Worm (Caenorhabditis elegans) whole organism, mixed stage, embryonic: ENCODE measurements around the gene nas-32.
"Not testable (repeated sequence)": the region's sequence is repeated elsewhere in the genome, so short reads cannot be mapped to it uniquely, and the experiment has no call there.

Experiments used
- M03D4.4 ChIP-seq: sonication (generic microtip); optimal IDR thresholded peaks from 2 replicates; lab custom pipeline; 2017; ENCODE audit warnings: mild to moderate bottlenecking, missing genetic modification characterization, missing compliant biosample characterization
- bed-3 ChIP-seq: fragments of 200-800 bp; sonication (Bioruptor generic); optimal IDR thresholded peaks from 3 replicates; lab custom pipeline; 2018; ENCODE audit warnings: mild to moderate bottlenecking, missing genetic modification characterization, moderate library complexity, missing compliant biosample characterization
- blmp-1 ChIP-seq: fragments of 150-350 bp; optimal IDR thresholded peaks from 2 replicates; lab custom pipeline; 2014; ENCODE audit warnings: missing biosample characterization, missing genetic modification characterization
- ceh-39 ChIP-seq: fragments of 150-350 bp; optimal IDR thresholded peaks from 2 replicates; lab custom pipeline; 2014; ENCODE audit warnings: missing biosample characterization, missing genetic modification characterization
- ceh-83 ChIP-seq: fragments of 200-800 bp; sonication (Bioruptor generic); optimal IDR thresholded peaks from 2 replicates; lab custom pipeline; 2018; ENCODE audit warnings: mild to moderate bottlenecking, missing genetic modification characterization, missing compliant biosample characterization
- ces-1 ChIP-seq: fragments of 150-350 bp; optimal IDR thresholded peaks from 2 replicates; lab custom pipeline; 2014; ENCODE audit warnings: missing biosample characterization, missing genetic modification reagents, missing genetic modification characterization
- drap-1 ChIP-seq: fragments of 200-800 bp; sonication (Bioruptor generic); optimal IDR thresholded peaks from 3 replicates; lab custom pipeline; 2018; ENCODE audit warnings: mild to moderate bottlenecking, missing genetic modification characterization, missing compliant biosample characterization
- elt-1 ChIP-seq: sonication (generic microtip); optimal IDR thresholded peaks from 2 replicates; lab custom pipeline; 2017; ENCODE audit warnings: missing genetic modification characterization, mild to moderate bottlenecking, missing compliant biosample characterization, antibody characterized with exemption, moderate library complexity, borderline replicate concordance; ENCODE audit not compliant: insufficient read depth
- elt-3 ChIP-seq: fragments of 150-350 bp; optimal IDR thresholded peaks from 2 replicates; lab custom pipeline; 2014; ENCODE audit warnings: missing biosample characterization, missing genetic modification characterization
- flh-1 ChIP-seq: fragments of 200-800 bp; sonication (Bioruptor generic); optimal IDR thresholded peaks from 2 replicates; lab custom pipeline; 2018; ENCODE audit warnings: mild to moderate bottlenecking, missing genetic modification characterization, moderate library complexity, missing compliant biosample characterization
- ham-2 ChIP-seq: fragments of 200-800 bp; sonication (Bioruptor generic); optimal IDR thresholded peaks from 2 replicates; lab custom pipeline; 2018; ENCODE audit warnings: mild to moderate bottlenecking, missing genetic modification characterization, missing compliant biosample characterization
- hlh-1 ChIP-seq: fragments of 150-350 bp; optimal IDR thresholded peaks from 2 replicates; lab custom pipeline; 2014; ENCODE audit warnings: missing biosample characterization, missing genetic modification reagents, missing genetic modification characterization
- lin-13 ChIP-seq: fragments of 150-350 bp; optimal IDR thresholded peaks from 2 replicates; lab custom pipeline; 2014; ENCODE audit warnings: missing biosample characterization, missing genetic modification characterization
- lin-32 ChIP-seq: fragments of 200-800 bp; sonication (Bioruptor generic); optimal IDR thresholded peaks from 2 replicates; lab custom pipeline; 2018; ENCODE audit warnings: mild to moderate bottlenecking, missing genetic modification characterization, missing compliant biosample characterization
- mab-5 ChIP-seq: fragments of 150-350 bp; optimal IDR thresholded peaks from 2 replicates; lab custom pipeline; 2014; ENCODE audit warnings: missing biosample characterization, missing genetic modification characterization
- mep-1 ChIP-seq: fragments of 150-350 bp; optimal IDR thresholded peaks from 2 replicates; lab custom pipeline; 2017; ENCODE audit warnings: missing biosample characterization, missing genetic modification reagents, missing genetic modification characterization, inconsistent platforms
- mls-2 ChIP-seq: sonication (generic microtip); optimal IDR thresholded peaks from 2 replicates; lab custom pipeline; 2016; ENCODE audit warnings: mild to moderate bottlenecking, missing genetic modification characterization, moderate library complexity, missing compliant biosample characterization
- nhr-12 ChIP-seq: fragments of 150-350 bp; optimal IDR thresholded peaks from 2 replicates; lab custom pipeline; 2014; ENCODE audit warnings: missing biosample characterization, missing genetic modification characterization
- nhr-2 ChIP-seq: fragments of 150-350 bp; optimal IDR thresholded peaks from 2 replicates; lab custom pipeline; 2014; ENCODE audit warnings: missing biosample characterization, missing genetic modification characterization
- nhr-237 ChIP-seq: fragments of 150-350 bp; optimal IDR thresholded peaks from 2 replicates; lab custom pipeline; 2014; ENCODE audit warnings: missing biosample characterization, missing genetic modification characterization
- nhr-28 ChIP-seq: fragments of 150-350 bp; optimal IDR thresholded peaks from 2 replicates; lab custom pipeline; 2014; ENCODE audit warnings: missing biosample characterization, missing genetic modification characterization
- nhr-76 ChIP-seq: sonication (generic microtip); optimal IDR thresholded peaks from 2 replicates; lab custom pipeline; 2017; ENCODE audit warnings: missing biosample characterization, missing genetic modification characterization
- pha-4 ChIP-seq: fragments of 150-350 bp; optimal IDR thresholded peaks from 2 replicates; lab custom pipeline; 2018; ENCODE audit warnings: missing biosample characterization, missing genetic modification reagents, missing genetic modification characterization
- sem-2 ChIP-seq: fragments of 200-800 bp; sonication (Bioruptor generic); optimal IDR thresholded peaks from 2 replicates; lab custom pipeline; 2018; ENCODE audit warnings: mild to moderate bottlenecking, missing genetic modification characterization, missing compliant biosample characterization
- snpc-4 ChIP-seq: fragments of 150-350 bp; optimal IDR thresholded peaks from 2 replicates; lab custom pipeline; 2014; ENCODE audit warnings: missing biosample characterization, missing genetic modification characterization
- sptf-1 ChIP-seq: sonication (generic microtip); optimal IDR thresholded peaks from 2 replicates; lab custom pipeline; 2017; ENCODE audit warnings: mild to moderate bottlenecking, missing genetic modification characterization, moderate library complexity, missing compliant biosample characterization
- tbx-8 ChIP-seq: fragments of 200-800 bp; sonication (Bioruptor generic); optimal IDR thresholded peaks from 2 replicates; lab custom pipeline; 2018; ENCODE audit warnings: mild to moderate bottlenecking, missing genetic modification characterization, moderate library complexity, missing compliant biosample characterization
- unc-120 ChIP-seq: sonication (generic microtip); optimal IDR thresholded peaks from 2 replicates; lab custom pipeline; 2017; ENCODE audit warnings: missing genetic modification characterization, missing compliant biosample characterization; ENCODE audit not compliant: poor library complexity, severe bottlenecking
- unc-39 ChIP-seq: fragments of 150-350 bp; optimal IDR thresholded peaks from 2 replicates; lab custom pipeline; 2014; ENCODE audit warnings: missing biosample characterization, missing genetic modification characterization
- zip-8 ChIP-seq: fragments of 150-350 bp; optimal IDR thresholded peaks from 2 replicates; lab custom pipeline; 2014; ENCODE audit warnings: missing biosample characterization, missing genetic modification characterization

Gene nas-32

ce11 chrV:903460-903859 lies 4.5 kb upstream of the nas-32 start, which contains the start of gene fmo-5:
Gene fmo-5 (minus strand): TSS chrV:903665.
- no peak for TF ChIP-seq ces-1
- TF ChIP-seq unc-120 (tag; lab: Kevin White, UChicago) = no peak
- TF ChIP-seq ceh-39 (tag; lab: Kevin White, UChicago) = no peak
- TF ChIP-seq mls-2 = no peak
- TF ChIP-seq tbx-8 = no peak
- TF ChIP-seq elt-3 (tag; lab: Kevin White, UChicago) = no peak
- no peak for TF ChIP-seq unc-39 (tag; lab: Kevin White, UChicago)
- no peak for TF ChIP-seq nhr-28 (tag; lab: Kevin White, UChicago)

DNA sequence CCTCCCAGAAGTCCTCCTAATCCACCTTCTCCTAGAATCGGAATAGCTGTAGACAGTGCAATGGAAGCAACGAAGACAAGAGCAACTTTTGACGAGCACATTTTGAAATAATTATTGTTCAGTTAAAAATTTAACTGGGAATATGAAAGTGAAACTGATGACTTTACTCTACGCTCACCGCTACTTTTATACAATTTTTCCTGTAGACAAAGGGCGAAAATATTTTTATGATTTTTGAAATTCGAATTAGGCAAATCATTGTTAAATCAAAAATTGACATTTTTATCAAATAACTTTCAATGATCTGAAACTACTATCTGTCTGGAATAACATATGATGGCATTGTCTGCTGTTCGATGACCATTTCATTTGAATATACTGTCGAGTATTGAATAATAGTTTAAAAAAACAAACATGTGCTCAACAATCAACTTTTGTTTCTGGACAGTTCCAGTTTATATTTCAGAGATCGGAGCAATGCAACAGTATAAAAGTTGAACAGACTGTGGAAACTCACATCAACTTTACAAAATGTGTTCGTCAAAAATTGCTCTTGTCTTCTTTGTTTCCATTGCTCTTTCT lies 5.5 kb downstream of the nas-32 start, which contains the start of the genes srlf-23 and srlf-20:
Gene srlf-23, minus strand, starts transcription at position 101 of the 582 bp plus-strand sequence.
Gene srlf-20, plus strand, starts transcription at position 532 of the 582 bp plus-strand sequence.
- TF ChIP-seq elt-3 (tag; lab: Kevin White, UChicago) = no peak
- TF ChIP-seq ceh-83 = no peak
- no peak for TF ChIP-seq unc-39 (tag; lab: Kevin White, UChicago)

DNA sequence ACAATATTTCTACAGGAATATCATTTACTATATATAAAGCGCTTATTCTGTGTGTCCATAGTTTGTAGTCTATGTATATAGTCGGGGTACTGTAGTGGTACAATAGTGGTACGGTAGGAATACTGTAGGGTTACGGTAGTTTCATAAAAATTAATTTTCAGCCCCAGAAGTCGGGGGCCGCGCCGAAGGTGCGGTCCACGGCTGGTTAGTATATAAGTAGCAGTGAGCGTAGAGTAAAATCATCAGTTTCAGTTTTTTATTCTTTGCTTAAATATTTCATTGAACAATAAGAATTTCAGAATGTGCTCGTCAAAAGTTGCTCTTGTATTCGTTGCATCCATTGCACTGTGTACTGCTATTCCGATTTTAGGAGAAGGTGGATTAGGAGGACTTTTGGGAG lies 8.2 kb downstream of the nas-32 start, which contains the start of gene srlf-22:
Gene srlf-22, plus strand, starts transcription at position 301 of the 400 bp plus-strand sequence.
- TF ChIP-seq zip-8 (tag; lab: Kevin White, UChicago); drap-1; nhr-237 (tag; lab: Kevin White, UChicago): not testable (repeated sequence)
- TF ChIP-seq, all 35 proteins: peak for 0; not testable (repeated sequence) for 35

DNA sequence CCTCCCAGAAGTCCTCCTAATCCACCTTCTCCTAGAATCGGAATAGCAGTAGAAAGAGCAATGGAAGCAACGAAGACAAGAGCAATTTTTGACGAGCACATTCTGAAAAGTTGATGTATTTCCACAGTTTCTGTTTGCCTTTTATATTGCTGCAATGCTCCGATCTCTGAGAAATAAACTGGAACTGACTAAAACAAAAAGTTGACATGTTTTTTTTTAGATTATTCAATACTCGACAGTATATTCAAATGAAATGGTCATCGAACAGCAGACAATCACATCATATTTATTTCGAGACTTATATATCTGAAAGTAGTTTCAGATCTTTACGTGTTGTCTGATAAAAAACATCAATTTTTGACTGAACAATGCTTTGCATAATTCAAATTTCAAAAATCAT lies 8.6 kb downstream of the nas-32 start, which contains the start of gene srlf-21:
Gene srlf-21, minus strand, starts transcription at position 101 of the 400 bp plus-strand sequence.
- TF ChIP-seq flh-1 (GFP tag; lab: Kevin White, UChicago) (no peak), pha-4 (tag; lab: Kevin White, UChicago) (no peak), unc-39 (tag; lab: Kevin White, UChicago) (no peak), ceh-39 (tag; lab: Kevin White, UChicago) (no peak), ham-2 (GFP tag; lab: Kevin White, UChicago) (no peak), mep-1 (tag; lab: Kevin White, UChicago) (no peak)

ce11 chrV:889216-889615 lies 9.8 kb downstream of the nas-32 start, which contains the start of gene T02B11.6:
Gene T02B11.6 (minus strand): TSS chrV:889316.
- TF ChIP-seq mab-5 (tag; lab: Kevin White, UChicago) (no peak), lin-32 (GFP tag; lab: Kevin White, UChicago) (no peak), nhr-2 (tag; lab: Kevin White, UChicago) (no peak), M03D4.4 (tag; lab: Kevin White, UChicago) (no peak), mls-2 (no peak), elt-3 (tag; lab: Kevin White, UChicago) (no peak), tbx-8 (no peak), sptf-1 (no peak)

ce11 chrV:884324-884723 lies 14.7 kb downstream of the nas-32 start, which contains the start of gene srj-38:
Gene srj-38 (minus strand): TSS chrV:884424.
- no peak for TF ChIP-seq elt-1 (tag; lab: Kevin White, UChicago)
- TF ChIP-seq lin-13 (tag; lab: Kevin White, UChicago) = no peak
- no peak for TF ChIP-seq nhr-76
- TF ChIP-seq nhr-12 (tag; lab: Kevin White, UChicago) = no peak
- no peak for TF ChIP-seq blmp-1
- no peak for TF ChIP-seq tbx-8
- TF ChIP-seq sem-2 = no peak
- TF ChIP-seq sptf-1 = no peak
- TF ChIP-seq hlh-1 (tag; lab: Kevin White, UChicago) = no peak
- TF ChIP-seq pha-4 (tag; lab: Kevin White, UChicago) = no peak
- no peak for TF ChIP-seq elt-3 (tag; lab: Kevin White, UChicago)
- TF ChIP-seq ces-1 = no peak
- TF ChIP-seq bed-3 = no peak
- no peak for TF ChIP-seq zip-8 (tag; lab: Kevin White, UChicago)
- TF ChIP-seq unc-39 (tag; lab: Kevin White, UChicago) = no peak
- TF ChIP-seq nhr-28 (tag; lab: Kevin White, UChicago) = no peak
- TF ChIP-seq unc-120 (tag; lab: Kevin White, UChicago) = no peak
- no peak for TF ChIP-seq snpc-4 (tag; lab: Kevin White, UChicago)
- TF ChIP-seq, all 35 proteins: peak for 0
